Worm (Caenorhabditis elegans) whole organism, late embryonic: ENCODE data around the gene Y40B10A.11.
A peak's percentile ranks its signal among the peaks of the same experiment; 100 is the strongest.
"Not testable (repeated sequence)": the region's sequence is repeated elsewhere in the genome, so short reads cannot be mapped to it uniquely, and the experiment has no call there.

Source experiments
- C08G9.2 ChIP-seq: sonication (generic microtip); optimal IDR thresholded peaks from 2 replicates; lab custom pipeline; 2016; ENCODE audit warnings: mild to moderate bottlenecking, missing genetic modification characterization, moderate library complexity, missing compliant biosample characterization
- K02D7.2 ChIP-seq: sonication (generic microtip); optimal IDR thresholded peaks from 2 replicates; lab custom pipeline; 2017; ENCODE audit warnings: mild to moderate bottlenecking, missing genetic modification characterization, missing compliant biosample characterization
- T23F11.4 ChIP-seq: fragments of 200-800 bp; sonication (Bioruptor generic); optimal IDR thresholded peaks from 2 replicates; lab custom pipeline; 2018; ENCODE audit warnings: mild to moderate bottlenecking, missing genetic modification characterization, missing compliant biosample characterization
- ceh-14 ChIP-seq: sonication (generic microtip); optimal IDR thresholded peaks from 2 replicates; lab custom pipeline; 2016; ENCODE audit warnings: missing genotype, missing genetic modification characterization, missing compliant biosample characterization
- ceh-22 ChIP-seq: sonication (generic microtip); optimal IDR thresholded peaks from 2 replicates; lab custom pipeline; 2017; ENCODE audit warnings: missing biosample characterization, missing genetic modification characterization
- ceh-34 ChIP-seq: sonication (generic microtip); optimal IDR thresholded peaks from 2 replicates; lab custom pipeline; 2016; ENCODE audit warnings: mild to moderate bottlenecking, missing genetic modification characterization, missing compliant biosample characterization
- ceh-9 ChIP-seq: sonication (generic microtip); optimal IDR thresholded peaks from 2 replicates; lab custom pipeline; 2016; ENCODE audit warnings: mild to moderate bottlenecking, missing genetic modification characterization, inconsistent platforms, missing compliant biosample characterization
- dmd-4 ChIP-seq: sonication (generic microtip); optimal IDR thresholded peaks from 2 replicates; lab custom pipeline; 2016; ENCODE audit warnings: borderline replicate concordance, missing genetic modification characterization, missing compliant biosample characterization
- elt-4 ChIP-seq: sonication (generic microtip); optimal IDR thresholded peaks from 2 replicates; lab custom pipeline; 2016; ENCODE audit warnings: missing genetic modification characterization, missing compliant biosample characterization
- ets-4 ChIP-seq: sonication (generic microtip); optimal IDR thresholded peaks from 2 replicates; lab custom pipeline; 2016; ENCODE audit warnings: missing genetic modification characterization, missing compliant biosample characterization
- fax-1 ChIP-seq: sonication (generic microtip); optimal IDR thresholded peaks from 2 replicates; lab custom pipeline; 2016; ENCODE audit warnings: missing genotype, missing genetic modification characterization, missing compliant biosample characterization
- fkh-10 ChIP-seq: fragments of 150-350 bp; optimal IDR thresholded peaks from 2 replicates; lab custom pipeline; 2014; ENCODE audit warnings: missing biosample characterization, missing genetic modification reagents, missing genetic modification characterization
- hlh-13 ChIP-seq: fragments of 200-800 bp; sonication (Bioruptor generic); optimal IDR thresholded peaks from 2 replicates; lab custom pipeline; 2018; ENCODE audit warnings: mild to moderate bottlenecking, missing genetic modification characterization, missing compliant biosample characterization
- hlh-30 ChIP-seq: sonication (generic microtip); optimal IDR thresholded peaks from 2 replicates; lab custom pipeline; 2017; ENCODE audit warnings: antibody characterized with exemption, missing genetic modification characterization, missing compliant biosample characterization; ENCODE audit not compliant: insufficient read depth
- hlh-6 ChIP-seq: sonication (generic microtip); optimal IDR thresholded peaks from 2 replicates; lab custom pipeline; 2016; ENCODE audit warnings: missing genotype, missing genetic modification characterization, missing compliant biosample characterization
- hlh-8 ChIP-seq: sonication (generic microtip); optimal IDR thresholded peaks from 2 replicates; lab custom pipeline; 2016; ENCODE audit warnings: missing genotype, missing genetic modification characterization, missing compliant biosample characterization
- lin-11 ChIP-seq: fragments of 200-800 bp; sonication (Bioruptor generic); optimal IDR thresholded peaks from 2 replicates; lab custom pipeline; 2018; ENCODE audit warnings: mild to moderate bottlenecking, missing genetic modification characterization, missing compliant biosample characterization
- madf-2 ChIP-seq: sonication (generic microtip); optimal IDR thresholded peaks from 2 replicates; lab custom pipeline; 2017; ENCODE audit warnings: missing genetic modification characterization, missing compliant biosample characterization
- mec-3 ChIP-seq: sonication (generic microtip); optimal IDR thresholded peaks from 2 replicates; lab custom pipeline; 2016; ENCODE audit warnings: borderline replicate concordance, missing genetic modification characterization, missing compliant biosample characterization
- nhr-232 ChIP-seq: sonication (generic microtip); optimal IDR thresholded peaks from 2 replicates; lab custom pipeline; 2016; ENCODE audit warnings: missing genetic modification characterization, missing compliant biosample characterization
- pag-3 ChIP-seq: sonication (generic microtip); optimal IDR thresholded peaks from 2 replicates; lab custom pipeline; 2016; ENCODE audit warnings: missing compliant biosample characterization, missing genetic modification characterization, borderline replicate concordance
- pha-2 ChIP-seq: sonication (generic microtip); optimal IDR thresholded peaks from 2 replicates; lab custom pipeline; 2017; ENCODE audit warnings: mild to moderate bottlenecking, missing genetic modification characterization, missing compliant biosample characterization
- pha-4 ChIP-seq: fragments of 150-350 bp; optimal IDR thresholded peaks from 2 replicates; lab custom pipeline; 2018; ENCODE audit warnings: missing biosample characterization, missing genetic modification reagents, missing genetic modification characterization
- pros-1 ChIP-seq: fragments of 150-350 bp; optimal IDR thresholded peaks from 2 replicates; lab custom pipeline; 2014; ENCODE audit warnings: missing biosample characterization, missing genetic modification reagents, missing genetic modification characterization
- syd-9 ChIP-seq: sonication (generic microtip); optimal IDR thresholded peaks from 2 replicates; lab custom pipeline; 2016; ENCODE audit warnings: mild to moderate bottlenecking, missing genetic modification characterization, moderate library complexity, missing compliant biosample characterization
- tbx-2 ChIP-seq: sonication (generic microtip); optimal IDR thresholded peaks from 2 replicates; lab custom pipeline; 2016; ENCODE audit warnings: missing genetic modification characterization, missing compliant biosample characterization
- tbx-7 ChIP-seq: sonication (generic microtip); optimal IDR thresholded peaks from 2 replicates; lab custom pipeline; 2016; ENCODE audit warnings: missing genotype, missing genetic modification characterization, missing compliant biosample characterization
- ttx-3 ChIP-seq: sonication (generic microtip); optimal IDR thresholded peaks from 2 replicates; lab custom pipeline; 2016; ENCODE audit warnings: missing genetic modification reagents, missing genetic modification characterization, missing compliant biosample characterization
- unc-42 ChIP-seq: sonication (generic microtip); optimal IDR thresholded peaks from 2 replicates; lab custom pipeline; 2016; ENCODE audit warnings: missing genotype, missing genetic modification characterization, missing compliant biosample characterization
- zip-5 ChIP-seq: sonication (generic microtip); optimal IDR thresholded peaks from 2 replicates; lab custom pipeline; 2016; ENCODE audit warnings: missing genetic modification characterization, missing compliant biosample characterization

Y40B10A.11 gene

DNA sequence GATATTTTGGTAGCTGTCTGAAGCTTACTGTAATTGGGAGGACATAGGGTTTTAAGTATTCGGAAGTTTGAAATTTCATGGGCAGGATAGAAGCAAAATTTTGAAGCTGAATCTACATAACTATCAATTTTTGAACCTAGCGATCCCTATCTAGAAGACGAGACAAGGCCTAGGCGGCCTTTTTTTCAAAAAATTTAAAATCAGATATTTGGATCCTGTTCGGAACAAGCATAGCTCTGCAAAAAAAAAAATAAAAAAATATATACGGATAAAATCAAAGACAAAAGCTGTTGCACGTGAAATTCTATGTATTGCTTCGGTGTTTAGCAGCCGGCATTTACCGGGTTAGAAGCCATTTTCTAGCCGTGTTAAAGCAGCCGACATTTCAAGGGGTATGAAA lies 43.8 kb upstream of the Y40B10A.11 start, which contains the start of gene F36F12.2:
F36F12.2 (minus strand) TSS at position 101 of the 400 bp plus-strand sequence.
- TF ChIP-seq C08G9.2 (tag; lab: Kevin White, UChicago) (no peak), ceh-14 (tag; lab: Kevin White, UChicago) (no peak), hlh-30 (tag; lab: Kevin White, UChicago) (no peak), elt-4 (no peak), tbx-2 (no peak), pros-1 (tag; lab: Kevin White, UChicago) (no peak)
- TF ChIP-seq, all 69 proteins: peak for 0

DNA sequence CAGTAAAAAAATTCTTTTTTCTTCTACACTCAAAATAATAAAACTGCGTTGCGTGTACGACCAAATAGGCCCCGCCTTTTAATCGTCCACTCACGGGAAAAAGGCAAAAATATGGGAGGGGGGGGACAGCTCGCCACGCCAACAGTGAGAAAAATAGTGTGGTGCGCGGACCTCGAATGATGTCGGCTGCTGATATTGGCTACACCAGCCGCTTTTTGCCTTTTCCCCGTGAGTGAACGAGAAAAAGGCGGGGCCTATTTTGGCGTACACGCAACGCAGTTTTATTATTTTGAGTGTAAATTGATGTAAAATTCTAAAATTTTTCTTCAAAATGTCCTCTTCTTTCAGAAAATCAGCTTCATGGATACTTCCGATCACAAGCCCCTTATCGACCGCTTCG lies 38.9 kb upstream of the Y40B10A.11 start, which contains the start of gene ztf-28:
ztf-28 (plus strand) TSS at position 349 of the 400 bp plus-strand sequence.
- TF ChIP-seq nhr-232 (tag; lab: Kevin White, UChicago); elt-4; pha-4 (tag; lab: Kevin White, UChicago): not testable (repeated sequence)

DNA sequence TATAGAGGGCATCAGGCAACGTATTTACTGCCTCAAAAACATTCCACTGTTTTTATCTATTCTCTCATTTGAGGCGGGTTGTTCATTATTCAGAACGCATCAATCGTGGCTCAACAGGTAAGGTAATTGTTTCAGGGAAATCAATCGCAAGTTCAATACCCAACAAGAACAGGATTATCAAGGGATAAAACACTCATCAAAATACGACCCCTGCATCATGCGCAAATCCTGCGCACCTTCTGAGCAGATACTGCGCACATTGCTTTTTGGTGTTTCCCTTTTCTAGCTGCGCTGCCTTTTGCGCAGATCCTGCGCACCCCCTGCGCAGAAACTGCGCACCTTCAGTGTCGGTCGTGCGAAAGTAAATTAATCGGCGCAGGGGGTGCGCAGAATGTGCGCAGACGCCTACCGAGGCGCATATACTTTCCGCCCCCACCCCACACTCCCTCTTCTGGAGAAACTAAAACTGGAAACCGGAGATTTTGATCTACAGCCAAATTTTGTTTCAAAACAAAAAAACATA lies 34.4 kb upstream of the Y40B10A.11 start, which contains the start of gene F36F12.3:
F36F12.3 (plus strand) TSS at position 51 of the 523 bp plus-strand sequence.
- not testable (repeated sequence) for TF ChIP-seq tbx-7 (tag; lab: Kevin White, UChicago); ets-4 (tag; lab: Kevin White, UChicago); ceh-34

DNA sequence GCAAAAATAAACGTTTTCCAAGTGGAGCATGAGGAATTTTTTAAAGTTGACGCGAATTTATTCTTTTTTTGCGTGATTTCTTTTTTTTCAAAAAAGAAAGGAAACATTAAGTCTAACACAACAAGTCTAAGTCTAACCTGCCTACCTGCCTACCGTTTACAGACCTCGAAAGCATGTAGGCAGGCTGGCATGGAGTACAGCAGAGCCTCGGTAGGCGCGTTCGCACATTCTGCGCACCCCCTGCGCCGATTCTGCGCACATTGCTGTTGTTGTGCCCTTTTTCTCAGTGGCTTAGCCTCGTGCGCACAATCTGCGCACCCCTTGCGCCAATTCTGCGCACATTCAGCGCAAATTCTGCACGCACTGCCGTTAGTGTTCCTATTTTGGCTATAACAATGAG lies 32.5 kb upstream of the Y40B10A.11 start:
- TF ChIP-seq pha-2 (tag; lab: Kevin White, UChicago) (no peak), ceh-9 (no peak), K02D7.2 (no peak), hlh-6 (tag; lab: Kevin White, UChicago) (no peak), dmd-4 (no peak), mec-3 (tag; lab: Kevin White, UChicago) (no peak), madf-2 (tag; lab: Kevin White, UChicago) (no peak), ets-4 (tag; lab: Kevin White, UChicago) (no peak)

DNA sequence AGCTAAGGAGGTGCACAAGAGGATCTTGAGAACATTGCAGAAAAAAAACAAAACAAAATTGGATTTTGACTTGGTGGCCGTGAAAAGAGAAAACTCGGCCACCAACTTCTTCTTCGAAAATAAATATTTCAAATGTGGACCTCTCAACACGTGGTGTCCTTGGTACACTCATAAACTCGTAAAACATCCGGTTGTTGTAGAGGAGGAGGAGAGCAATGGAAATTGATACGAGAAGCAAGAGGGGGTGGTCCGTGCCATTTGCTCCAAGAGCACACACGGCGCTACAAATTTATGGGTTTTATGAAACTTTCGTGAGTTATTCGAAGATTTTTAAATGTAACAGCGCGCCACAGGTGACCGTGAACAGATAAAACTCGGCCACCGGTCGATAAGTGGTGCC lies 30.5 kb upstream of the Y40B10A.11 start:
- TF ChIP-seq pha-2 (tag; lab: Kevin White, UChicago) (no peak), hlh-8 (tag; lab: Kevin White, UChicago) (peak; percentile 16)

DNA sequence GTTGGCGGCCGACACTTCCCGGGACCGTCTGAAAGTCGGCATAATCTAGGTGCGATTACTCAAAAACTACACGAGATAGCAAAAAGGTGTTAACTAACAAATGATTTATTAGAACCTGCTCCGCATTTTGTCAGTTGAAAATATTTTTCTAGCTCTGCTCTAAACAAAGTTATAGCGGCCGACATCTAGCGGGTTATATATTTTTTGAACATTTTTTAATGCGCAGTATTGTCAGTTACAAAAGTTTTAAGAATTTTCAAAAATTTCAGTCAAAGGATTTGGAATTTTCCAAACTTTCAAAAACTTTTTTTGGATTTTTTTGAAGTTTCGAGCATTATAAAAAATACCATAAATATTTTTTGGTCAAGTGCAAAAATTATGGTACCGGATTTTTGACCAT lies 29.9 kb upstream of the Y40B10A.11 start:
- TF ChIP-seq syd-9 (tag; lab: Kevin White, UChicago) (no peak), ttx-3 (no peak), fax-1 (tag; lab: Kevin White, UChicago) (no peak), pag-3 (tag; lab: Kevin White, UChicago) (no peak), hlh-13 (GFP tag; lab: Kevin White, UChicago) (no peak), ets-4 (tag; lab: Kevin White, UChicago) (no peak), dmd-4 (no peak), ceh-22 (tag; lab: Kevin White, UChicago) (no peak), lin-11 (tag; lab: Kevin White, UChicago) (no peak), zip-5 (no peak), T23F11.4 (GFP tag; lab: Kevin White, UChicago) (no peak), unc-42 (tag; lab: Kevin White, UChicago) (no peak), fkh-10 (GFP tag; lab: Kevin White, UChicago) (no peak), madf-2 (tag; lab: Kevin White, UChicago) (no peak)
- TF ChIP-seq, all 69 proteins: peak for 0
